Fruit fly (Drosophila melanogaster) whole organism: Measurements from ENCODE around the gene her.

Experiments used
- Dll ChIP-seq: fragments of >200 bp; optimal IDR thresholded peaks from 2 replicates; lab custom pipeline; 2017
- EcR ChIP-seq, 2 experiments: fragments of >200 bp; optimal IDR thresholded peaks; 2 replicates each; lab custom pipeline; 2017; ENCODE audit warnings: missing biosample characterization in 2 of 2, missing genetic modification characterization in 2 of 2, missing genetic modification reagents in 2 of 2
- psq ChIP-seq: fragments of >200 bp; optimal IDR thresholded peaks from 2 replicates; lab custom pipeline; 2017
- usp ChIP-seq: fragments of >200 bp; optimal IDR thresholded peaks from 2 replicates; lab custom pipeline; 2017; ENCODE audit warnings: missing biosample characterization, missing genetic modification characterization, mixed read lengths

DNA sequence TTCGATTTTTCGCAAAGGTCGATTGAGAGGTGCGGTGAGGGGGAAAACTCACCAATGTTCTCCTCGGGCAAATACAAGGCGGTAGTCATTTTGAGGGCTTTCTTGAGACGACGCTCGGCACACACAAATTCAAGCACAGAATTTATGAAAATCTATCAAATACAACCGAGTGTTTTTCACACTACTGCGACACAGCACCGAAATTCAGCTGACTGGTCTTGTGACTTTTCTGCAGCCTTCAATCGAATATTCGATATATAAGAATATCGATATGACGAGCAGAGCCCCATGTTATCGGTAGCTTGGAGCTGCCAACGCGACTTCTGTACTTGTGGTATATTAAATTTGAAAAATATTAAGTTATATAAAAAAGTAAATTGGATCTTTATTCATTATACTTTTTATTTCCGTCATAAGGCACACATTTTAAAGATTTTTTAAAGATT, 50.6 kb downstream of the her start, which contains the start of gene VhaSFD:
- no peak for TF ChIP-seq EcR (GFP tag; optimal IDR thresholded peaks at IDR 0.05; lab: Kevin White, UChicago)
- no peak for TF ChIP-seq Dll (lab: Kevin White, UChicago)
- TF ChIP-seq usp (GFP tag; lab: Kevin White, UChicago) = no peak
- TF ChIP-seq psq = no peak
